Worm (Caenorhabditis elegans): ENCODE results near the gene nstp-10.

nstp-10 gene

ce11 chrV:9550313-9550712, 677 bp upstream of the nstp-10 start, which contains the start of gene ehbp-1:
ehbp-1 (plus strand) TSS chrV:9550644.
- no peak for TF ChIP-seq F13C5.2 (tag; optimal IDR thresholded peaks at IDR 0.05)

DNA sequence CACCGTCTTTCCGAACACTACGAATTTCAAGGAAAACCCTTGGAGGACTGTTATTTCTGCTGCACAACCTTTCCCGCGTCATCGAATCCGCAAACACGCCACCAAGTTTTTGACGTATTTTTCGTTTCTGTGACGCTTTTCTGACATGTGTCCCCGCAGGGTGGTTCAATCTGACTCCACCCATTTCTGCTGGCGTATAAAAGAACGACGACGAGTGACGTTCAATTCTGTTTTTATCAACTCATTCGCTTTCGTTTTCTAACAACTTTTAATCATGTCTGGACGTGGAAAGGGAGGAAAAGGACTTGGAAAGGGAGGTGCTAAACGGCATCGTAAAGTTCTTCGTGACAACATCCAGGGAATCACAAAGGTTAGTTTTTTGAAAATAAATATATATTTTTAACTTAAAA, 2.8 kb downstream of the nstp-10 start, which contains the start of gene his-37:
his-37 (plus strand) TSS at position 246 of the 410 bp plus-strand sequence.
- TF ChIP-seq ceh-36 (tag; optimal IDR thresholded peaks at IDR 0.05), result no peak
- TF ChIP-seq ets-7 (tag; optimal IDR thresholded peaks at IDR 0.05), result no peak
- 0 out of 2 replicates have a peak, but pooled peaks have one; percentile 34 for TF ChIP-seq tbx-37 (GFP tag; conservative IDR thresholded peaks at IDR 0.05)
- TF ChIP-seq hnd-1 (tag; optimal IDR thresholded peaks at IDR 0.05), result no peak
- peak; percentile 64 for TF ChIP-seq hmg-4 (GFP tag; optimal IDR thresholded peaks at IDR 0.05)
- TF ChIP-seq aly-1 (tag; optimal IDR thresholded peaks at IDR 0.05), result no peak
- TF ChIP-seq B0310.2 (tag; optimal IDR thresholded peaks at IDR 0.05), result no peak
- peak; percentile 41 for TF ChIP-seq F13C5.2 (tag; optimal IDR thresholded peaks at IDR 0.05)
- TF ChIP-seq flt-1 (GFP tag; IDR thresholded peaks at IDR 0.05), result peak; percentile 61
- TF ChIP-seq hmbx-1 (tag; optimal IDR thresholded peaks at IDR 0.05), result peak; percentile 16
- no peak for TF ChIP-seq tbx-11 (GFP tag; IDR thresholded peaks at IDR 0.05)
- TF ChIP-seq ceh-13 (GFP tag; optimal IDR thresholded peaks at IDR 0.05), result no peak
- TF ChIP-seq scrt-1 (GFP tag; IDR thresholded peaks at IDR 0.05), result no peak
- no peak for TF ChIP-seq ama-1 (optimal IDR thresholded peaks at IDR 0.05)
- TF ChIP-seq pes-1 (GFP tag; IDR thresholded peaks at IDR 0.05), result peak; percentile 53; the same call in 1 of the 2 replicates
- peak; percentile 41 for TF ChIP-seq tra-4 (tag; optimal IDR thresholded peaks at IDR 0.05)
- no peak for TF ChIP-seq sea-1 (GFP tag; conservative IDR thresholded peaks at IDR 0.05)

DNA sequence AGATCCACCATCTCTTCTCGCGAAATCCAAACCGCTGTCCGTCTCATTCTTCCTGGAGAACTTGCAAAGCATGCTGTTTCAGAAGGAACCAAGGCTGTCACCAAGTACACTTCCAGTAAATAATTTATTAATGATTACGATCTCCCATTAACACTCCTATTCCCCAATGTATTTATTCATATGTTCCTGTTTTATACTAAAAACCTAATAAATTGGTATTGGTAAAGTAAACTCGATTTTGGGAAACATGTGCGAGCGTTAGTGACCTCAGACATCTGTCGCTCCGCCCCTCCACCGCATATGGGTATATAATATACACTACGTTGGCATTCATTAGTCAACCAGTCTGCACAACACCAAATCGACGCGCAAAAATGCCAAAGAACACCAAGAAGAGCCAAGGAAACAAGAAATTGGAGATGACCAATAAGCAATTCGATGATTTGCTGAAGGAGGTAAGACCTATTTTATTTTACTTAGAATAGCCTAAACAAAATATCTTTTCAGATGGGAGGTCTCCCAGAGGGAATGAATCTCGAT, 3.5 kb downstream of the nstp-10 start, which contains the start of gene C50F4.6:
C50F4.6 (plus strand) TSS at position 51 of the 540 bp plus-strand sequence.
- TF ChIP-seq hmg-4 (GFP tag; optimal IDR thresholded peaks at IDR 0.05), result no peak
- TF ChIP-seq ets-7 (tag; optimal IDR thresholded peaks at IDR 0.05), result no peak
- TF ChIP-seq hnd-1 (tag; optimal IDR thresholded peaks at IDR 0.05), result no peak
- TF ChIP-seq pes-1 (GFP tag; IDR thresholded peaks at IDR 0.05), result peak; percentile 58
- no peak for TF ChIP-seq ama-1 (optimal IDR thresholded peaks at IDR 0.05)

DNA sequence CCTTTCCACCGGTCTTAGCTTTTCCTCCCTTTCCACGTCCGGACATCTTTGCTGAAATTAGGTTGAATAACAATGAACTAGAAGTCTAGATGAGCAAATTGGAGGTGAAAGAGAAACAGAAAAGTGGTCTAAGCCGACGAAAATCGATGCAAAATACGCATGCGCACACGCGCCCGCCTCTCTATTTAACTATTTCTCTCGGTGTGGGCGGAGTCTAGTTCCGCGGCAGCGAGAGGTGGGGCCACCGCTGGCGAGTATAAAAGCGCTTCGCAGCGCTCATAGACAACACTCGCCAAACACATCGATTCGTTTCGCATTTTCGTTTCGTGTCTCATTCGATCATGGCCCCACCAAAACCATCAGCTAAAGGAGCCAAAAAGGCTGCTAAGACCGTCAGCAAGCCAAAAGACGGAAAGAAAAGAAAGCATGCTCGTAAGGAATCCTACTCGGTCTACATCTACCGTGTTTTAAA, 4.4 kb downstream of the nstp-10 start, which contains the start of the genes his-35 and his-41:
his-35 (minus strand) TSS at position 51 of the 472 bp plus-strand sequence.
his-41 (plus strand) TSS at position 299 of the 472 bp plus-strand sequence.
- TF ChIP-seq aly-1 (tag; optimal IDR thresholded peaks at IDR 0.05), result no peak
- TF ChIP-seq tra-4 (tag; optimal IDR thresholded peaks at IDR 0.05), result no peak
- TF ChIP-seq tbx-37 (GFP tag; conservative IDR thresholded peaks at IDR 0.05), result no peak
- TF ChIP-seq flt-1 (GFP tag; IDR thresholded peaks at IDR 0.05), result no peak
- TF ChIP-seq ets-7 (tag; optimal IDR thresholded peaks at IDR 0.05), result no peak
- no peak for TF ChIP-seq hmbx-1 (tag; optimal IDR thresholded peaks at IDR 0.05)
- TF ChIP-seq F13C5.2 (tag; optimal IDR thresholded peaks at IDR 0.05), result no peak
- TF ChIP-seq pes-1 (GFP tag; IDR thresholded peaks at IDR 0.05), result no peak
- no peak for TF ChIP-seq ceh-13 (GFP tag; optimal IDR thresholded peaks at IDR 0.05)

ce11 chrV:9544176-9544632, 5.4 kb downstream of the nstp-10 start, which contains the start of gene mdf-1:
mdf-1 (minus strand) TSS chrV:9544226.
- TF ChIP-seq hmbx-1 (tag; optimal IDR thresholded peaks at IDR 0.05), result no peak
- peak; percentile 39; the same call in 1 of the 2 replicates for TF ChIP-seq flt-1 (GFP tag; IDR thresholded peaks at IDR 0.05)
- TF ChIP-seq F13C5.2 (tag; optimal IDR thresholded peaks at IDR 0.05), result peak; percentile 31

DNA sequence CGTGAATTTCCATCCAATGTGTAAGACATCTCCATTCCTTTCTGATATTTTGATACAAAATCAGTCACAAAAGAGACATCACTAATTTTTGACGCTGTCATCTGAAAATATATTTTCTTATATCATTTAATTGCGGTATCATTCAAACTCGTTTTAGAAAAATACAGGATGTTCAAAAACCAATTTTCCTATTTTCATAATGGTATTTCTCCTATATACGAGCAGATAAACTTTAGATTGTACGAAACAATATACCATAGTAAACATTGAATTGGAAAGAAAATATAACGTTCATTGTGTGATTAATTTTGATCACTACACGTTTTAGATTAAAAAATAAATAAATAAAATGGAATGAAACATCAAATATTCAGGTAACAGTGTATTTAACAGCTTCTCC, 8.1 kb downstream of the nstp-10 start, which contains the start of gene C50F4.16:
C50F4.16 (minus strand) TSS at position 101 of the 400 bp plus-strand sequence.
- no peak for TF ChIP-seq F13C5.2 (tag; optimal IDR thresholded peaks at IDR 0.05)

ce11 chrV:9539638-9540037, 10.0 kb downstream of the nstp-10 start, which contains the start of gene C50F4.12:
C50F4.12 (minus strand) TSS chrV:9539738.
- TF ChIP-seq tra-4 (tag; optimal IDR thresholded peaks at IDR 0.05), result no peak
- no peak for TF ChIP-seq ama-1 (optimal IDR thresholded peaks at IDR 0.05)
- no peak for TF ChIP-seq ceh-13 (GFP tag; optimal IDR thresholded peaks at IDR 0.05)
- no peak for TF ChIP-seq B0310.2 (tag; optimal IDR thresholded peaks at IDR 0.05)
- TF ChIP-seq sea-1 (GFP tag; conservative IDR thresholded peaks at IDR 0.05), result no peak
- TF ChIP-seq hmg-4 (GFP tag; optimal IDR thresholded peaks at IDR 0.05), result no peak
- no peak for TF ChIP-seq hnd-1 (tag; optimal IDR thresholded peaks at IDR 0.05)
- TF ChIP-seq ets-7 (tag; optimal IDR thresholded peaks at IDR 0.05), result no peak
- no peak for TF ChIP-seq F13C5.2 (tag; optimal IDR thresholded peaks at IDR 0.05)

DNA sequence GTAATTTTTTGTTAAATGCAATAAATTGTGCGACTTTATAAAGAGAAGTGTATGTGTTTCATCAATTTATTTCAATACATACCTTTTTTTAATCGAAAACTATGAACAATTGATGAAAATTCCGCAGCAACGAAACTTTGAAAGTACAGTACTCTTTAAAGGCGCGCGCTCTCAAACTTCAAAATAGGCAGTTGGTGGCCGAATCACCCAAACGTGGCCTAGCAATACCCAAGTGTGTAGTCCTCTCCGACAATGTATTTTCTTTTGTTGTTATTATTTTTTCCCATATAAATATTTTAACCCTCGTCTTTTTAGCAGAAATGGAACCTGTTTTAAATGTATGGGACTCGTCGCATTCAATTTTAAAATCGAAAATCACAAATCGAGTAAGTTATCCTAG, 13.1 kb downstream of the nstp-10 start, which contains the start of gene C50F4.4:
C50F4.4 (plus strand) TSS at position 267 of the 400 bp plus-strand sequence.
- TF ChIP-seq ceh-13 (GFP tag; optimal IDR thresholded peaks at IDR 0.05) (no peak), tbx-37 (GFP tag; conservative IDR thresholded peaks at IDR 0.05) (no peak), hmg-4 (GFP tag; optimal IDR thresholded peaks at IDR 0.05) (no peak), B0310.2 (tag; optimal IDR thresholded peaks at IDR 0.05) (no peak), ceh-36 (tag; optimal IDR thresholded peaks at IDR 0.05) (no peak), F13C5.2 (tag; optimal IDR thresholded peaks at IDR 0.05) (no peak), pes-1 (GFP tag; IDR thresholded peaks at IDR 0.05) (no peak), hmbx-1 (tag; optimal IDR thresholded peaks at IDR 0.05) (no peak), flt-1 (GFP tag; IDR thresholded peaks at IDR 0.05) (no peak), hnd-1 (tag; optimal IDR thresholded peaks at IDR 0.05) (no peak), scrt-1 (GFP tag; IDR thresholded peaks at IDR 0.05) (no peak), ets-7 (tag; optimal IDR thresholded peaks at IDR 0.05) (no peak), tra-4 (tag; optimal IDR thresholded peaks at IDR 0.05) (no peak), tbx-11 (GFP tag; IDR thresholded peaks at IDR 0.05) (no peak), sea-1 (GFP tag; conservative IDR thresholded peaks at IDR 0.05) (no peak), aly-1 (tag; optimal IDR thresholded peaks at IDR 0.05) (no peak)
